Worm (Caenorhabditis elegans) whole organism, L1 larva: ENCODE data around the gene set-19.
A peak's percentile ranks its signal among the peaks of the same experiment; 100 is the strongest.

ENCODE experiments used
- C04F5.9 ChIP-seq: sonication (generic microtip); optimal IDR thresholded peaks from 2 replicates; lab custom pipeline; 2016; ENCODE audit warnings: missing genetic modification characterization, missing compliant biosample characterization
- C34B4.2 ChIP-seq: sonication (generic microtip); optimal IDR thresholded peaks from 2 replicates; lab custom pipeline; 2017; ENCODE audit warnings: mild to moderate bottlenecking, missing genetic modification characterization, missing compliant biosample characterization
- Y116A8C.19 ChIP-seq: sonication (generic microtip); optimal IDR thresholded peaks from 2 replicates; lab custom pipeline; 2016; ENCODE audit warnings: missing compliant biosample characterization, missing genetic modification characterization, borderline replicate concordance
- aha-1 ChIP-seq: fragments of 150-350 bp; optimal IDR thresholded peaks from 2 replicates; lab custom pipeline; 2014; ENCODE audit warnings: missing biosample characterization, missing genetic modification characterization
- ama-1 ChIP-seq: fragments of 150-350 bp; optimal IDR thresholded peaks from 2 replicates; lab custom pipeline; 2014
- blmp-1 ChIP-seq: fragments of 150-350 bp; optimal IDR thresholded peaks from 2 replicates; lab custom pipeline; 2014; ENCODE audit warnings: missing biosample characterization, missing genetic modification characterization
- ceh-63 ChIP-seq: fragments of 200-800 bp; sonication (Bioruptor generic); optimal IDR thresholded peaks from 2 replicates; lab custom pipeline; 2018; ENCODE audit warnings: mild to moderate bottlenecking, missing genetic modification characterization, missing compliant biosample characterization
- ceh-88 ChIP-seq: fragments of 200-800 bp; sonication (Bioruptor generic); IDR thresholded peaks from 2 replicates; pipeline ENCODE4 v1.3.6; 2022; ENCODE audit warnings: missing genetic modification characterization, missing compliant biosample characterization
- dpl-1 ChIP-seq, 3 experiments: fragments of 150-350 bp in 2 of 3; sonication (generic microtip) in 1 of 3; optimal IDR thresholded peaks; 2 replicates each; lab custom pipeline; 2014 to 2017; ENCODE audit warnings: missing biosample characterization in 3 of 3, missing genetic modification characterization in 3 of 3, missing genetic modification reagents in 3 of 3
- dsc-1 ChIP-seq: sonication (generic microtip); optimal IDR thresholded peaks from 2 replicates; lab custom pipeline; 2016; ENCODE audit warnings: mild to moderate bottlenecking, missing genetic modification characterization, missing compliant biosample characterization
- egl-27 ChIP-seq, 2 experiments: fragments of 150-350 bp in 1 of 2; sonication (generic microtip); optimal IDR thresholded peaks; 3 replicates each; lab custom pipeline; 2017 to 2018; ENCODE audit warnings: missing biosample characterization in 2 of 2, missing genetic modification characterization in 2 of 2, missing genetic modification reagents in 2 of 2
- elt-2 ChIP-seq: sonication (generic microtip); optimal IDR thresholded peaks from 2 replicates; lab custom pipeline; 2016; ENCODE audit warnings: missing genetic modification characterization, mild to moderate bottlenecking, inconsistent platforms, missing compliant biosample characterization, missing genetic modification reagents
- elt-3 ChIP-seq, 6 experiments: fragments of 150-350 bp in 1 of 6; sonication (generic microtip); optimal IDR thresholded peaks; 2 replicates each; lab custom pipeline; 2017 to 2018; ENCODE audit warnings: missing biosample characterization in 6 of 6, missing genetic modification characterization in 6 of 6, inconsistent platforms in 1 of 6
- ets-5 ChIP-seq: fragments of 200-800 bp; sonication (Bioruptor generic); IDR thresholded peaks from 2 replicates; pipeline ENCODE4 v1.3.6; 2022; ENCODE audit warnings: missing genetic modification characterization, missing compliant biosample characterization
- fkh-10 ChIP-seq: sonication (generic microtip); optimal IDR thresholded peaks from 2 replicates; lab custom pipeline; 2017; ENCODE audit warnings: missing biosample characterization, missing genetic modification reagents, missing genetic modification characterization
- grh-1 ChIP-seq: fragments of 200-800 bp; sonication (Bioruptor generic); IDR thresholded peaks from 2 replicates; pipeline ENCODE4 v1.3.6; 2022; ENCODE audit warnings: missing genetic modification reagents, missing genetic modification characterization, missing compliant biosample characterization
- hlh-17 ChIP-seq: fragments of 200-800 bp; sonication (Bioruptor generic); optimal IDR thresholded peaks from 2 replicates; lab custom pipeline; 2018; ENCODE audit warnings: missing genetic modification characterization, mild to moderate bottlenecking, missing compliant biosample characterization, moderate library complexity, borderline replicate concordance
- hpl-2 ChIP-seq: fragments of 150-350 bp; optimal IDR thresholded peaks from 2 replicates; lab custom pipeline; 2014; ENCODE audit warnings: missing biosample characterization, missing genetic modification reagents, missing genetic modification characterization
- irx-1 ChIP-seq: sonication (generic microtip); optimal IDR thresholded peaks from 2 replicates; lab custom pipeline; 2016; ENCODE audit warnings: missing genetic modification characterization, missing compliant biosample characterization
- lin-13 ChIP-seq: fragments of 150-350 bp; optimal IDR thresholded peaks from 2 replicates; lab custom pipeline; 2014; ENCODE audit warnings: missing biosample characterization, missing genetic modification reagents, missing genetic modification characterization
- lin-14 ChIP-seq: fragments of 200-800 bp; sonication (Bioruptor generic); optimal IDR thresholded peaks from 2 replicates; lab custom pipeline; 2018; ENCODE audit warnings: mild to moderate bottlenecking, missing genetic modification characterization, moderate library complexity, missing compliant biosample characterization
- lin-15B ChIP-seq: fragments of 150-350 bp; sonication (generic microtip); optimal IDR thresholded peaks from 3 replicates; lab custom pipeline; 2014; ENCODE audit warnings: missing biosample characterization, missing genetic modification characterization
- lin-35 ChIP-seq, 2 experiments: fragments of 150-350 bp; optimal IDR thresholded peaks; 2 replicates each; lab custom pipeline; 2014; ENCODE audit warnings: missing biosample characterization in 2 of 2, missing genetic modification characterization in 2 of 2, missing genetic modification reagents in 2 of 2
- lin-39 ChIP-seq: fragments of 150-350 bp; optimal IDR thresholded peaks from 2 replicates; lab custom pipeline; 2014; ENCODE audit warnings: missing biosample characterization, missing genetic modification reagents, missing genetic modification characterization
- mdl-1 ChIP-seq, 2 experiments: fragments of 150-350 bp; optimal IDR thresholded peaks; 2 replicates each; lab custom pipeline; 2014 to 2017; ENCODE audit warnings: missing biosample characterization in 2 of 2, missing genetic modification characterization in 2 of 2, inconsistent platforms in 1 of 2
- mef-2 ChIP-seq: fragments of 150-350 bp; optimal IDR thresholded peaks from 2 replicates; lab custom pipeline; 2014; ENCODE audit warnings: missing biosample characterization, missing genetic modification characterization
- mep-1 ChIP-seq: fragments of 150-350 bp; optimal IDR thresholded peaks from 2 replicates; lab custom pipeline; 2014; ENCODE audit warnings: missing biosample characterization, missing genetic modification characterization
- nhr-12 ChIP-seq: sonication (generic microtip); optimal IDR thresholded peaks from 2 replicates; lab custom pipeline; 2017; ENCODE audit warnings: missing biosample characterization, missing genetic modification characterization
- nhr-19 ChIP-seq: fragments of 200-800 bp; sonication (Bioruptor generic); conservative IDR thresholded peaks from 2 replicates; pipeline ENCODE4 v1.3.6; 2022; ENCODE audit warnings: missing genetic modification characterization, missing compliant biosample characterization
- nhr-20 ChIP-seq: sonication (generic microtip); optimal IDR thresholded peaks from 2 replicates; lab custom pipeline; 2016; ENCODE audit warnings: mild to moderate bottlenecking, missing genetic modification characterization, missing compliant biosample characterization
- nhr-237 ChIP-seq: fragments of 150-350 bp; optimal IDR thresholded peaks from 2 replicates; lab custom pipeline; 2014; ENCODE audit warnings: missing biosample characterization, missing genetic modification characterization
- nhr-28 ChIP-seq: fragments of 150-350 bp; optimal IDR thresholded peaks from 2 replicates; lab custom pipeline; 2014; ENCODE audit warnings: missing biosample characterization, missing genetic modification characterization
- nhr-71 ChIP-seq: sonication (generic microtip); optimal IDR thresholded peaks from 2 replicates; lab custom pipeline; 2016; ENCODE audit warnings: mild to moderate bottlenecking, missing genetic modification characterization, moderate library complexity, missing compliant biosample characterization
- nhr-76 ChIP-seq: sonication (generic microtip); optimal IDR thresholded peaks from 2 replicates; lab custom pipeline; 2017; ENCODE audit warnings: missing biosample characterization, missing genetic modification characterization
- nhr-84 ChIP-seq: sonication (generic microtip); optimal IDR thresholded peaks from 2 replicates; lab custom pipeline; 2017; ENCODE audit warnings: missing biosample characterization, missing genetic modification characterization
- nhr-85 ChIP-seq: sonication (generic microtip); peaks from one replicate; lab custom pipeline; 2016; ENCODE audit warnings: missing genetic modification characterization, inconsistent platforms, missing compliant biosample characterization
- nhr-90 ChIP-seq: sonication (generic microtip); optimal IDR thresholded peaks from 2 replicates; lab custom pipeline; 2016; ENCODE audit warnings: mild to moderate bottlenecking, missing genetic modification characterization, missing compliant biosample characterization; ENCODE audit not compliant: poor library complexity
- pag-3 ChIP-seq: sonication (generic microtip); optimal IDR thresholded peaks from 2 replicates; lab custom pipeline; 2017; ENCODE audit warnings: missing genetic modification characterization, mild to moderate bottlenecking, missing compliant biosample characterization, antibody characterized with exemption, borderline replicate concordance; ENCODE audit not compliant: insufficient read depth
- rnt-1 ChIP-seq: sonication (generic microtip); optimal IDR thresholded peaks from 2 replicates; lab custom pipeline; 2016; ENCODE audit warnings: mild to moderate bottlenecking, missing genetic modification characterization, moderate library complexity, missing compliant biosample characterization
- skn-1 ChIP-seq: fragments of 150-350 bp; optimal IDR thresholded peaks from 2 replicates; lab custom pipeline; 2014; ENCODE audit warnings: missing biosample characterization, missing genetic modification characterization
- sox-4 ChIP-seq: sonication (generic microtip); optimal IDR thresholded peaks from 2 replicates; lab custom pipeline; 2016; ENCODE audit warnings: missing genetic modification characterization, missing compliant biosample characterization
- sptf-1 ChIP-seq: fragments of 150-350 bp; optimal IDR thresholded peaks from 2 replicates; lab custom pipeline; 2014; ENCODE audit warnings: missing biosample characterization, missing genetic modification characterization
- swsn-7 ChIP-seq: sonication (generic microtip); optimal IDR thresholded peaks from 2 replicates; lab custom pipeline; 2016; ENCODE audit warnings: missing genetic modification characterization, missing compliant biosample characterization
- unc-130 ChIP-seq: fragments of 150-350 bp; optimal IDR thresholded peaks from 2 replicates; lab custom pipeline; 2017; ENCODE audit warnings: missing biosample characterization, missing genetic modification characterization, inconsistent platforms
- unc-30 ChIP-seq: sonication (generic microtip); optimal IDR thresholded peaks from 2 replicates; lab custom pipeline; 2017; ENCODE audit warnings: missing biosample characterization, missing genetic modification characterization
- unc-62 ChIP-seq: fragments of 150-350 bp; optimal IDR thresholded peaks from 2 replicates; lab custom pipeline; 2014; ENCODE audit warnings: missing biosample characterization, missing genetic modification reagents, missing genetic modification characterization
- unc-86 ChIP-seq: sonication (generic microtip); optimal IDR thresholded peaks from 2 replicates; lab custom pipeline; 2016; ENCODE audit warnings: missing genetic modification characterization, missing compliant biosample characterization
- vab-15 ChIP-seq: sonication (generic microtip); optimal IDR thresholded peaks from 2 replicates; lab custom pipeline; 2017; ENCODE audit warnings: missing genotype, mild to moderate bottlenecking, missing genetic modification characterization, missing compliant biosample characterization
- zag-1 ChIP-seq: fragments of 150-350 bp; optimal IDR thresholded peaks from 2 replicates; lab custom pipeline; 2014; ENCODE audit warnings: missing biosample characterization, missing genetic modification characterization
- zip-4 ChIP-seq: fragments of 200-800 bp; sonication (Bioruptor generic); optimal IDR thresholded peaks from 2 replicates; lab custom pipeline; 2018; ENCODE audit warnings: mild to moderate bottlenecking, missing genetic modification characterization, moderate library complexity, missing compliant biosample characterization
- ztf-11 ChIP-seq, 2 experiments: sonication (generic microtip); optimal IDR thresholded peaks; 2 replicates each; lab custom pipeline; 2016 to 2017; ENCODE audit warnings: missing genetic modification characterization in 2 of 2, missing biosample characterization in 1 of 2, missing compliant biosample characterization in 1 of 2
- ztf-4 ChIP-seq: fragments of 150-350 bp; optimal IDR thresholded peaks from 2 replicates; lab custom pipeline; 2014; ENCODE audit warnings: missing biosample characterization, missing genetic modification characterization

Gene set-19

DNA sequence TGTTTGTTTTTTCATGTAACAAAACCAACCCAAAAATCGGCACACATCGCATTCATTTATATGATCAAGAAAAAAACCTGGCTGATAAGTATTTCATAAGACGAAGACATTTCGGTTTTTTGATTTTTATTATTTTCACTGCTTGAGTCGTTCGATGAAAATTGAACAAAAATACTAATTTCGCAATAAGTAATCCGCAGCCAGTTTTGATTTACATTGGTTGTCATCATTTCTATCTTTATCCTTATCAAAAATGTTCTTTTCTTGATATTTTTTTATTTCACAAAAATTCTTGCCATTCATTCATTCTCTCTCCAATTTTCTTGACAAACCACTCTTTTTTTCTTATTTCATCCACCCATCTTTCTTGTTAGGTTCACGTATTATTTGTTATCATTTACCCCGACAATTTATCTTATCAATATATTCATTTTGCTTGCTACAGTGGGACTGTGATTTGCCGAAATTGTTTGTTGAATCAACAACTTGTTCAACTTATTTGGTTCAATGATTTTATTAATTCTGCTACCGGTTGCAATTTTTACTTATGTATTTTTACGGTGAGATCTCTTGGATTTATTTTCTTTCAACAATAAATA, 34.2 kb upstream of the set-19 start, which contains the start of gene cyp-43A1:
Gene cyp-43A1, plus strand, starts transcription at position 446 of the 599 bp plus-strand sequence.
- TF ChIP-seq egl-27 (tag; optimal IDR thresholded peaks at IDR 0.05; lab: Kevin White, UChicago) (no peak), lin-13 (no peak), ceh-63 (no peak), unc-30 (tag; lab: Kevin White, UChicago) (no peak), nhr-20 (tag; lab: Kevin White, UChicago) (peak; percentile 6), ets-5 (no peak), hlh-17 (no peak), elt-3 (tag; optimal IDR thresholded peaks at IDR 0.05; lab: Kevin White, UChicago) (peak in 4 of 6 experiments; percentile 61 to 78 (median 68)), unc-130 (no peak), swsn-7 (tag; lab: Kevin White, UChicago) (no peak), ztf-4 (tag; lab: Kevin White, UChicago) (no peak), skn-1 (tag; lab: Kevin White, UChicago) (peak; percentile 60), nhr-71 (tag; lab: Kevin White, UChicago) (no peak), zip-4 (GFP tag; lab: Kevin White, UChicago) (no peak), lin-39 (tag; lab: Kevin White, UChicago) (no peak), lin-14 (GFP tag; lab: Kevin White, UChicago) (peak; percentile 26), grh-1 (GFP tag; lab: Robert Waterston, UW) (no peak), rnt-1 (no peak), sox-4 (tag; lab: Kevin White, UChicago) (no peak), sptf-1 (tag; lab: Kevin White, UChicago) (no peak), fkh-10 (GFP tag; lab: Kevin White, UChicago) (no peak), nhr-237 (no peak), mef-2 (tag; lab: Kevin White, UChicago) (no peak), mep-1 (tag; lab: Kevin White, UChicago) (no peak), dpl-1 (GFP tag; optimal IDR thresholded peaks at IDR 0.05; lab: Kevin White, UChicago) (no peak), nhr-85 (tag; lab: Kevin White, UChicago) (no peak), unc-62 (no peak), C04F5.9 (tag; lab: Kevin White, UChicago) (no peak), nhr-28 (tag; lab: Kevin White, UChicago) (no peak), unc-86 (no peak), vab-15 (tag; lab: Kevin White, UChicago) (no peak), nhr-19 (no peak), nhr-12 (no peak), elt-2 (tag; lab: Kevin White, UChicago) (peak; percentile 62), aha-1 (no peak), blmp-1 (tag; lab: Kevin White, UChicago) (peak; percentile 7), nhr-84 (tag; lab: Kevin White, UChicago) (no peak), nhr-90 (tag; lab: Kevin White, UChicago) (no peak)

DNA sequence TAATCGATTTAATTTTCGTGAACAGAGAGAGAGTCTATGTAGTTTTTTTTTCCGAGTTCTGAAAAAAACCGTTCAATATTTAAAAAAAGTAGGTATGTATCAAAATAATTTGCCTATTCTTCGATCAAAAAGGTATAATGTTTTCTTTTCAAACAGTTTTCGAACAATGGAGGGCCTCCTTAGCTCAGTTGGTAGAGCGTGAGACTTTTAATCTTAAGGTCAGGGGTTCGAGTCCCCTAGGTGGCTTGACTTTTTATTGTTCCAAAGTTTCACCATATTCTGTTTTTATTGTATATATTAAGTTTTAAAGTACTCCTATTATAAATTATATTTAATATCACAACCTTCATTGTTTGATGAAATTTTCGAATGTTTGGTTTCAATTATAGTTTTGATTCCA, 33.5 kb upstream of the set-19 start:
- TF ChIP-seq irx-1 (tag; lab: Kevin White, UChicago) = no peak
- no peak for TF ChIP-seq swsn-7 (tag; lab: Kevin White, UChicago)
- peak; percentile 46 for TF ChIP-seq nhr-90 (tag; lab: Kevin White, UChicago)
- no peak for TF ChIP-seq ama-1 (lab: Kevin White, UChicago)
- TF ChIP-seq C04F5.9 (tag; lab: Kevin White, UChicago) = no peak
- TF ChIP-seq nhr-76 (tag; lab: Kevin White, UChicago) = no peak
- TF ChIP-seq lin-35 (GFP tag; optimal IDR thresholded peaks at IDR 0.05; lab: Kevin White, UChicago) = peak in 1 of 2 experiments; percentile 22
- no peak for TF ChIP-seq hpl-2 (GFP tag; lab: Kevin White, UChicago)
- TF ChIP-seq ets-5 = no peak
- TF ChIP-seq Y116A8C.19 (tag; lab: Kevin White, UChicago) = no peak
- no peak for TF ChIP-seq lin-39 (tag; lab: Kevin White, UChicago)
- no peak for TF ChIP-seq ceh-88 (GFP tag; lab: Robert Waterston, UW)
- TF ChIP-seq mdl-1 (tag; optimal IDR thresholded peaks at IDR 0.05; lab: Kevin White, UChicago) = no peak
- no peak for TF ChIP-seq ceh-63
- TF ChIP-seq lin-15B (tag; lab: Kevin White, UChicago) = no peak
- TF ChIP-seq dsc-1 (tag; lab: Kevin White, UChicago) = no peak
- TF ChIP-seq ztf-11 (tag; optimal IDR thresholded peaks at IDR 0.05; lab: Kevin White, UChicago) = no peak
- no peak for TF ChIP-seq nhr-84 (tag; lab: Kevin White, UChicago)
- TF ChIP-seq zag-1 (tag; lab: Kevin White, UChicago) = no peak
- TF ChIP-seq nhr-19 = no peak
- TF ChIP-seq nhr-85 (tag; lab: Kevin White, UChicago) = peak; percentile 51
- peak; percentile 5 for TF ChIP-seq elt-2 (tag; lab: Kevin White, UChicago)
- no peak for TF ChIP-seq unc-130
- TF ChIP-seq C34B4.2 (tag; lab: Kevin White, UChicago) = no peak
- no peak for TF ChIP-seq pag-3
